Fruit fly (Drosophila melanogaster) S2 (cell line): ENCODE measurements around the gene Obp19d.

Experiments
- CG8478 ChIP-seq: fragments of >200 bp; optimal IDR thresholded peaks from 2 replicates; lab custom pipeline; 2018
- CTCF ChIP-seq, 2 experiments: fragments of >200 bp; optimal IDR thresholded peaks; 2 replicates each; lab custom pipeline; 2018

Gene Obp19d

DNA sequence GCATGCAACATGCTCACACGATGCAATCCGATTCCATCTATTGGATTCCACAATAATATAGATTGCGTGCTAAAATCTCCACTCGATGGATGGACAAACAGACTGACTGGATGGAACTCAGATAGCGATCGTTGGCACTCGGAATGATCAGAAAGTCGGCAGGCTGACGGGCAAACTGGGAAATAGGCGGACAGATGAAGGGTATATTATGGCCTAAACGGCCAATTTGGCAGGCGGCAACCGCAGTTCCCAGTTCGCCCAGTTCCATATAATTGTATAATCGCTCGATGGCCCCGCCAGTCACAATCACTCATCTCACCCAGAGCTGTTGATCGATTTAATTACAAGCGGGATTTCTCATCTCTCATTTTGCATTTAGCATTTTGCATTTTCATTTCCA, at the start of gene Obp19d:
Gene Obp19d, plus strand, starts transcription at position 301 of the 400 bp plus-strand sequence.
- TF ChIP-seq CTCF (optimal IDR thresholded peaks at IDR 0.05; lab: Kevin White, UChicago) (no peak), CG8478 (no peak)

DNA sequence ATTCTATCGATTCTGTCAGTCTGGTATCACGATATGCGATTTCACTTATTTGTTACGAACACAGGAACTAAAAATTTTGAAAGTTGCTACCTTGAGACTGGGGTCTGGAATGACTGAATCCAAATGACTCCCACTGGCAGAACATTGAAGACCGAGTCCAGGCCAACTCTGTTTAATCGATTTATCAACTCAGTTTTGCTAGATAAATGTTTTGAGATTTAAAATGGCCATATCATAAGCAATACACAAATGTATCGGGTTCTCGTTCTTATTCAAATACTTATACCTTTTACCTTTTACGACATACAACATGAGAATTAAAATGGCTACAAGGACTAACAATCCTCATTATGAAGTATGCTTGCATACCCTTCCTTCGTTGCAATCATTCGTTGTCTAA, 43.0 kb upstream of the Obp19d start, which contains the start of gene CG12679:
Gene CG12679, minus strand, starts transcription at position 101 of the 400 bp plus-strand sequence.
- no peak for TF ChIP-seq CG8478
- TF ChIP-seq CTCF (optimal IDR thresholded peaks at IDR 0.05; lab: Kevin White, UChicago) = no peak

DNA sequence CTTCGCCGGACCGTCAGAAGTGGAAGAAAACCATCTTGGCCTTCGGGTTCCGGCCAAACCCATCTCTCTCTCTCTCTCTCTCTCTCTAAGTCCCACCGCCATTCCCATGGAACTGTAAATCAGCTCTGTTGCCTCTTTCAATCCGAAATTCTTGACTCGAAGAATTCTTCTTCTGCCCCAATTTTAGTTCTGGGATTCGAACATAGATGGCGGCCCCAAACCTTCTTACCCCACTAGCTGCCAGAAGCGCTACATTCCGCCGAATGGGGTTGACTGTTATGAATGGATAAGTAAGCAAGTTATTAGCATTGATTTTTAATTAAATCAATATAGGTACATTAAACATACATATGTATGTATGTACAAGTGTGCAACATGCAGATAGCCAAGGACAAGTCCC, 33.5 kb upstream of the Obp19d start:
- TF ChIP-seq CTCF (optimal IDR thresholded peaks at IDR 0.05; lab: Kevin White, UChicago) = peak; percentile 53
- no peak for TF ChIP-seq CG8478

DNA sequence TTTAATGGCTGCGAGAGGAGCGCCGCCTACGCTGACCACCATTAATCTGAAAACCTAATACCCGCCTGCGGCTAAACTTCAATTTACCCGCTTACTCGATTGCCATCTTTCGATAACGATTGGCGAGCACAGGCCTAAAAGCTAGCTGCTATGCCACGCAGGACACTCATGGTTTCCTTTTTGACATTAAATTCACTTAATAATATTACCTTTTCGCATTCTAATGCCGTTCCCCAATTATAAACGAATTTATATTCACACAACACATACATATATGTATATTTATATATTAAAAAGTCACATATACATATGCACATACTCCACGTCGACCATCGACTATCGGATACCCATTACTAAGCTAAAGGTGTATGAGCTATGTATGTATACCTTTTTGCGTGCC, 29.8 kb upstream of the Obp19d start:
- TF ChIP-seq CG8478 = no peak
- TF ChIP-seq CTCF (optimal IDR thresholded peaks at IDR 0.05; lab: Kevin White, UChicago) = no peak

DNA sequence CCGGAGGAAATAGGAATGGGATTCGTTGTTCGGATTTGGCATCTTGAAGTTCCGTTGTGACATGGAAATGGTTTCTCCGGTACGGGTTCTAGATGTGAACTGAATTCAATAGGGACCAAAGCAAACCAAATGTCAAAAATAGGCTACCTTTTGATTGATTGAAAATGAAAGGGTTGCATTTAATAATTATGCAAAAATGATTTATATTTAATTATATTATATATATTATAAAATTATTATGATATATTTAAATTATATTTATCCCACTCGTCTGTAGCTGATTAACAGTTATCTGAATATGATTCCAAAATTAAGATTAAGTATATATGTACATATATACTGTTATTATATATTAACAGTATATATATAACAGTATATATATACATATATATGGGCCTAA, 28.7 kb upstream of the Obp19d start, which contains the start of gene jb:
Gene jb, minus strand, starts transcription at position 101 of the 400 bp plus-strand sequence.
- no peak for TF ChIP-seq CG8478

DNA sequence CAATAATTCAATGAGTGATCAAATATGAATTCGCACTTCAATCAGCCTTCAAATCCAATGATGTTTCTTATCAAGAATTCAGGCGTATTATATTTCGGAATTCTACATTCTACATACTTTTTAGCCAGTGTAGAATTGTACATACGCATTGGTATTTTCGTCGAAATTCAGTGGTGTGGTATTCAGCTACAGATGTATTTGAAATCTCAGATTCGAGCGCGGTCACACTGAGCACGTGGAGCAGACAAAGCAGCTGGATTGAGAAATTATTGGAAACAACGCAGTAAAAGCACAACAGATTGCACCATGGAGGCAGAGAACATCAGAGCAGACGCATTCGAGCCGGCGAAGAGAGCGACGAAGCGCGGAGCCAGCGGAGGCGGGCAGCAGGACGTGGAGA, 28.2 kb upstream of the Obp19d start:
- no peak for TF ChIP-seq CG8478
- TF ChIP-seq CTCF (optimal IDR thresholded peaks at IDR 0.05; lab: Kevin White, UChicago) = peak; percentile 26 to 53

DNA sequence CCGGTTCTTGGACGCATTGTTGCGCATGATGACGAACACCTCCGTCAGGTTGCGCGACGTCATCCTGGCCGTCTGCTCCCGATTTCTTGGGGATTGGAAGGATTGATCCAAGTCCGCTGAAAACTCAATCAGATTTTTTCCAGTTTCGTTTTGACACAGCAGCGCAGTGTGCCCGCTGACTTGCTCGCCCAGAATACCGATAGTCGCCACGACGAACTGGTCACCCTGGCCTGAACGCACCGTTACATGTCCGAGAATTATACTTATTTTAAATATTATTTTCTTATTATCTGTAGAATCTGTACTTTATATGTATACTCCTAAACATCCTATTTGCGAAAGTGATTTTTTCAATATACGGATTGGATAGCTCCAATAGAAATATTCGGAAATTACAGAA, 25.8 kb upstream of the Obp19d start, which contains the start of gene Syx16:
Gene Syx16, minus strand, starts transcription at position 172 of the 400 bp plus-strand sequence.
- no peak for TF ChIP-seq CTCF (optimal IDR thresholded peaks at IDR 0.05; lab: Kevin White, UChicago)
- no peak for TF ChIP-seq CG8478

DNA sequence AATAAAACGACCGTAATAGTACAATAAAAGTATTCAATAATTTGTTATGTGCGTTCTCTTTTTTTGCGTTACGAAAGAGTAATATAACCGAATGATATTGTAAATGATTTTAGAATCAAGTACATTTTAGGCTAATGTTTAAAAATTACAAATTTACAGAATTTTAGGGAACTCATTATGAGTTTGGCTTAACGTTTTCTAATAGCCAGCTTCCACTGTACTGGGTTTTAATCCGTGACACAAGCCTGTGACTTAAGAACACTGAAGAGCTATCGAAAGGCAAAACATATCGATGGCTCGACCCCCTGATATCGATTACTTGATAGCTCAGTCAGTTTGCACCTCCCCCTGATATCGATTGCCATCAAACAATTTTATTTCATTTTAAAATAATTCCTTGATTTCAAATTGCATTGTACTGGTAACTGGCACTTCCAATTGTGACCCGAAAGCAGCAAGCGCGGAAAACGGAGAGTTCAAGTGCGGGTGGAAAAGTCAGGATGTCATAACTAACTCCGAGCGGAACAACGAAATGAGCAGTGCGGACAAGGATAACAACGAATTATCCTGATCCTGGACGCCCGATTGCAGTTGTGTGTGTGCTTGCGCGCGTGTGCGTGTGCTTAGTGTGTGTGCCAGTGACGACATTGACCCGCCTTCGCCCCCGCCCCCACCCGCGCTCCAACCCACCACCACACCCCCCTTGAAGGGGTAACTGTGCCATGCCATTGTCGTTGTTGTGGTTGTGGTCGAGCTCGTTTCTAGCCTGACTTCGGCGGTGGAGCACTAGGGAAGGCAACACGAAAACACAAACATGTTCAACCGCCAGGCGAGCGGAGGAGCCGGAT, 25.1 kb upstream of the Obp19d start, which contains the start of gene HERC2:
Gene HERC2, plus strand, starts transcription at position 330 of the 848 bp plus-strand sequence.
- TF ChIP-seq CG8478 (no peak), CTCF (optimal IDR thresholded peaks at IDR 0.05; lab: Kevin White, UChicago) (no peak)

DNA sequence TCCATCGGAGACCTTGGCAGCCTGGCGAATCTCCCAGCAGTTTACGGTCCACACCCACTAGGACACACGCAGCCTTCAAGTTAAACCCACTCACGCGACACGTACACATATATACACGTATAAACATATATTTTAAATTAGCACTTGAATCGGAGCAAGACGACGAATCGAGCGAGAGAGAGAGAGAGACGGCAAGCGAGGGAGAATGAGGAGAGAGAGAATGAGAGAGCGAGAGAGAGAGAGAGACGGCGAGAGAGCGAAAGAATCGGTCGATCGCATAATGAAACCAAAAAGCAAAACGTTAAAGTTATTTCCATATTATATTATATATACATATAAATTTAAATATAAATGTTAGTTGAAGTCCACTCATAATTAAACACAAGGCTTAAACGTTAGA, 7.8 kb upstream of the Obp19d start:
- TF ChIP-seq CG8478 (no peak), CTCF (optimal IDR thresholded peaks at IDR 0.05; lab: Kevin White, UChicago) (no peak)

DNA sequence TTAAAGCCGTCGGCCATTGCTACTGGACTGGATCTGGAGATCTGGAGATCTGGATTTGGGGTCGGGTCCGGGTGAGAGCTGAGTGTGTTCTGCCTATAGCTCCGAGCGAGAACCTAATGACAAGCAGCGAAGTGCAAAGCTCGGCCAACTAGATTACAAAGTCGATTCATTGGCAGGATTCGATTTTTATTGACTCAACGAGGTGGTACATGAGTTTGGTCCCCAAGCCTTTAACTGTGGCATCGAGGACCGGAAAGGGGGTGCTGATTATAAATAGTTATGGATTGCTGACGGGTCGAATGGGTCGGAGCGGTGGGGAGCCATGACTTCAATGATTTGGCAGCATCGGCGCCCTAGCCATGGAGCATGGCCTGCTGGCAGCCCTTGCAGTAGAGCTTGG, 5.9 kb upstream of the Obp19d start, which contains the start of gene CG15459:
Gene CG15459, minus strand, starts transcription at position 101 of the 400 bp plus-strand sequence.
- no peak for TF ChIP-seq CG8478
- TF ChIP-seq CTCF (optimal IDR thresholded peaks at IDR 0.05; lab: Kevin White, UChicago) = no peak

DNA sequence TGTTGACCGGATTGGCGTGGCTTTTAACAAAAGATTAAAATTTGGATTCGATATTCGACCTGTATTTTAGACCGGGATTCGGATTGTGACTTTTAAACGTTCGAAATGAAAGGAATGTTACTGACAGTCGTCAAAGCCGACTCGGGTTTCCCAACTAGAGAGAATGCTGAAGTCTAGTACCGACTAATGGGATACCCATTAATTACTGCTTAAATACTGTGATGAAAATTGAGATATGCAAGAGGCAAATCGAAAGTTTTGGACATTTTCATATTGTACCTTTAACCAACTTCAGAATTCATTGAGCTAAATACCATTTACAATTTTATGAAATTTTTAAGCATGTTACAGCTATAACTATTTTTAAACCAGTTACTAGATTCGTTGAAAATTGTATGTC, 5.3 kb upstream of the Obp19d start, which contains the start of gene CG15458:
Gene CG15458, minus strand, starts transcription at position 101 of the 400 bp plus-strand sequence.
- TF ChIP-seq CG8478 (no peak), CTCF (optimal IDR thresholded peaks at IDR 0.05; lab: Kevin White, UChicago) (no peak)

DNA sequence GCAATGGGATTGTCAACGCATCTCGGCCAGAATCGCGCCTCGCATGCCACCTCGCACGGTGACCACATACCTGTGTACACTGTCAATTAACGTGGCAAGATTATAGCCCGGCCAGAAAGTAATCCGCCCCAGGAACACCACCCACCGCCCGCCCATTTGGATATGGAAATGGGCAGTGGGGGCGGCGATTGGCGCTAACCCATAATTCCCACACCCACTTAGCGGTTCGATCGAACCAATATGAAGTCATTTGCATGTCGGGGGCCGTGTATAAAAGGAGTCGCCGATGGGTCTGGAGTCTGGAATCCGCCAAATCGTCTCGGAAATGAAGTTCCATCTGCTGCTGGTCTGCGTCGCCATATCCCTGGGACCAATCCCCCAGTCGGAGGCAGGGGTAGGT, 4.0 kb upstream of the Obp19d start, which contains the start of gene Obp19a:
Gene Obp19a, plus strand, starts transcription at position 301 of the 400 bp plus-strand sequence.
- TF ChIP-seq CTCF (optimal IDR thresholded peaks at IDR 0.05; lab: Kevin White, UChicago) (no peak), CG8478 (no peak)

DNA sequence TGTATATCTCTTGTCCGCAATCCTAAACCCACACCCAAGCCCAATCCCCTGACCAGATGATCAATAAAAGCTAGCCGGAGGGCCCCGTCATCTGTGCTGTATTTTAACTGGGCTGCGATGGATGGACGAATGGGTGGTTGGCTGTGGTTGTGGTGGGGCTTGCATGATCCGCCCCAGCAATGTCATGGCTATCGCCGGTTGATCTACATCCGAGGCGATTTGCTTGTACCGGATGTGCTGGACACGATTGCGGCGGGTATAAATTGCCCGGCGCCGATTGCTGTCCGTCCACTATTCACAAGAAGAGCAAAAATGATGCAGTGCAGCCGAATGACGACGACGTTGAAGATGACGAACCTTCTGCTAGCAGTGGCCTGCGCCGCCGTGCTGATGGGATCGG, 3.0 kb upstream of the Obp19d start, which contains the start of gene Obp19b:
Gene Obp19b, plus strand, starts transcription at position 301 of the 400 bp plus-strand sequence.
- TF ChIP-seq CTCF (optimal IDR thresholded peaks at IDR 0.05; lab: Kevin White, UChicago) (no peak), CG8478 (no peak)

DNA sequence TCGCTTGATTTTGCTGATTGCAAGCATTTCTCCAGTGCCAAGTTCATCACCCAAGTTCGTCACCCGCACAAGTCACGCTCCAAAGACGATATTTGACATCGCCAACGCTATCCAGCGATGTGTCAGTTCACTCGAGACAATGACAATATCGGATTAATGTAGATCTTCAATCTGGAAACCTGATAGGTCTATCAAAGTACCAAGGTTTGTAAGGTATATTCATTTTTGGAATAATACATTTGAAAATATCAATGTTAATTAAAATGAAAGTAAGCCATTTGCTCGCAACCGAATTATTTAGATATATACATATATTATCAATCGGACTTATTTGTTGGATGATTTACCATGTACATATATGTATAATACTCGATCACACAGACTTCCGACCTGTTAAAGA, 549 bp upstream of the Obp19d start, which contains the start of gene Obp19c:
Gene Obp19c, minus strand, starts transcription at position 101 of the 400 bp plus-strand sequence.
- no peak for TF ChIP-seq CTCF (optimal IDR thresholded peaks at IDR 0.05; lab: Kevin White, UChicago)

DNA sequence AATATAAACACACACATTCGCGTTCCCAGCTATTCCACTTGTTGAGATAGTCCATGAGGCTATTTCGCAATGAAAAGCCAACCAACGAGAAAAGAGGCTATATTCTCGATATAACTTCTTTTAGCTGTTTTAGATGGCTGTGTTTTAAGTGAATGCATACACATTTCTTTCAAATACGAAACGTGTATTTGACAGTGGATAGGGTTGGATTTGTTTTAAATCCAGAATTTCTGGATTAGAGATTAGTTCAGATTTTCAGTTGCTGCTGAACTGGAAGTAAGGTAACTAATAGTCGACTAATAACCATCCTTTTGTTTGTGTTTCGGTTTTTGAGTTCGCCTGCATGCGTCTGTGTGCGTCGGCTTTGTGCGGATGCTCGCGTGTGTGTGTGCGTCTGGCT, 3.7 kb downstream of the Obp19d start:
- no peak for TF ChIP-seq CTCF (optimal IDR thresholded peaks at IDR 0.05; lab: Kevin White, UChicago)
- TF ChIP-seq CG8478 = no peak

DNA sequence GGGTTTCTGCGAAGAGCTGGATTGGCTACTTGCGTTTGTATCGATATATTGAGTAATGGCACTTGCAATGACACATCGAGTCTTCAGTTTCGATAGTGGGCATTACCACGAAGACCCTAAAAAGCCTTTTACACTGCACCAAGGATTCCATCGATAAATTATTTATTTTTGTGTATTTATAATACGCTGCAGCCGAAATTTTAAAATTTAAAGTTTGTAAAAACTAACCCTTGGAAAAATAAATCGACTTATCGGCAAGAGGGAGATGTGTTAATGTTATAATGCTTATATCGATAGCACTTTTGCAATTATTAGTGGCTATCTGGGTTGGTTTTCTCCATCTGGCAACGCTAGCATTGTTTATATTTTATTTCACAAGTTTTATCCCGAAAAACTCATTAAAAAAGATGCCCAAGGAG, 4.3 kb downstream of the Obp19d start, which contains the start of the genes Pp4-19C and cactin:
Gene Pp4-19C, minus strand, starts transcription at position 256 of the 419 bp plus-strand sequence.
Gene cactin, plus strand, starts transcription at position 323 of the 419 bp plus-strand sequence.
- TF ChIP-seq CG8478 = no peak
- TF ChIP-seq CTCF (optimal IDR thresholded peaks at IDR 0.05; lab: Kevin White, UChicago) = no peak
